Fruit fly (Drosophila melanogaster) whole organism: Measurements from ENCODE around the gene CG9760.

Source experiments
- CG8478 ChIP-seq: fragments of >200 bp; optimal IDR thresholded peaks from 2 replicates; lab custom pipeline; 2018; ENCODE audit warnings: inconsistent platforms
- EcR ChIP-seq, 2 experiments: fragments of >200 bp; optimal IDR thresholded peaks; 2 replicates each; lab custom pipeline; 2017; ENCODE audit warnings: missing biosample characterization in 2 of 2, missing genetic modification characterization in 2 of 2, missing genetic modification reagents in 2 of 2
- usp ChIP-seq: fragments of >200 bp; optimal IDR thresholded peaks from 2 replicates; lab custom pipeline; 2017; ENCODE audit warnings: missing biosample characterization, missing genetic modification characterization, mixed read lengths

DNA sequence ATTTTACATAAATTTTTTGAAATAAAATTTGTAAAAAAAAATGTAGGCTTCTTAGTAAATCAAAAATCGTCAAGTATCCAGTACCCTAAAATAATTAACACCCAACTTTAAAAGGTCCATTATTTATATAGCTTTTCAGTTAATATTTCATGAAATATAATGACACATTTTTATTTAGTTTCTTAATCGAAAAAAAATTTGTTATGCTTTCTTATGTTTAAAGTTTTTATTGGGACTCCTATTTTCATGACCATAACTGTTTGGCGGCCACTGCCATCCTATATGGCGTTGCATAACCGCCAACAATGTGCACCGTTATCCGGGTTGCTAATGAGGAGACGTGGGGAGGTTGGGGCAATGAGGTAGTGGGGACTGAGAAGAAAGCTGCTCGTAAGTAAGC is 55.0 kb downstream of the CG9760 start:
- TF ChIP-seq CG8478 (lab: Kevin White, UChicago): no peak
- no peak for TF ChIP-seq usp (GFP tag; lab: Kevin White, UChicago)
- no peak for TF ChIP-seq EcR (GFP tag; optimal IDR thresholded peaks at IDR 0.05; lab: Kevin White, UChicago)
